Worm (Caenorhabditis elegans) whole organism, late embryonic: ENCODE results near the gene lmp-1.

Experiments
- C08G9.2 ChIP-seq: sonication (generic microtip); optimal IDR thresholded peaks from 2 replicates; lab custom pipeline; 2016; ENCODE audit warnings: mild to moderate bottlenecking, missing genetic modification characterization, moderate library complexity, missing compliant biosample characterization
- C38D4.7 ChIP-seq: fragments of 200-800 bp; sonication (Bioruptor generic); optimal IDR thresholded peaks from 2 replicates; lab custom pipeline; 2018; ENCODE audit warnings: mild to moderate bottlenecking, missing genetic modification characterization, moderate library complexity, missing compliant biosample characterization
- K02D7.2 ChIP-seq: sonication (generic microtip); optimal IDR thresholded peaks from 2 replicates; lab custom pipeline; 2017; ENCODE audit warnings: mild to moderate bottlenecking, missing genetic modification characterization, missing compliant biosample characterization
- T23F11.4 ChIP-seq: fragments of 200-800 bp; sonication (Bioruptor generic); optimal IDR thresholded peaks from 2 replicates; lab custom pipeline; 2018; ENCODE audit warnings: mild to moderate bottlenecking, missing genetic modification characterization, missing compliant biosample characterization
- ahr-1 ChIP-seq: sonication (generic microtip); optimal IDR thresholded peaks from 2 replicates; lab custom pipeline; 2016; ENCODE audit warnings: missing genetic modification characterization, missing compliant biosample characterization
- ama-1 ChIP-seq: fragments of 150-350 bp; optimal IDR thresholded peaks from 2 replicates; lab custom pipeline; 2014
- ceh-14 ChIP-seq: sonication (generic microtip); optimal IDR thresholded peaks from 2 replicates; lab custom pipeline; 2016; ENCODE audit warnings: missing genotype, missing genetic modification characterization, missing compliant biosample characterization
- ceh-18 ChIP-seq: sonication (generic microtip); optimal IDR thresholded peaks from 2 replicates; lab custom pipeline; 2016; ENCODE audit warnings: missing genetic modification characterization, missing compliant biosample characterization
- ceh-19 ChIP-seq: fragments of 200-800 bp; sonication (Bioruptor generic); optimal IDR thresholded peaks from 2 replicates; lab custom pipeline; 2018; ENCODE audit warnings: mild to moderate bottlenecking, missing genetic modification characterization, missing compliant biosample characterization
- ceh-2 ChIP-seq: sonication (generic microtip); optimal IDR thresholded peaks from 2 replicates; lab custom pipeline; 2016; ENCODE audit warnings: missing genotype, missing genetic modification characterization, missing compliant biosample characterization
- ceh-24 ChIP-seq: sonication (generic microtip); optimal IDR thresholded peaks from 2 replicates; lab custom pipeline; 2016; ENCODE audit warnings: mild to moderate bottlenecking, missing genetic modification characterization, missing compliant biosample characterization
- ceh-30 ChIP-seq: fragments of 150-350 bp; optimal IDR thresholded peaks from 2 replicates; lab custom pipeline; 2014; ENCODE audit warnings: missing biosample characterization, missing genetic modification characterization
- ceh-31 ChIP-seq: sonication (generic microtip); optimal IDR thresholded peaks from 2 replicates; lab custom pipeline; 2016; ENCODE audit warnings: missing genetic modification characterization, missing compliant biosample characterization
- ceh-45 ChIP-seq: fragments of 200-800 bp; sonication (Bioruptor generic); IDR thresholded peaks from 2 replicates; pipeline ENCODE4 v1.3.6; 2022; ENCODE audit warnings: missing genetic modification reagents, missing genetic modification characterization, missing compliant biosample characterization
- ceh-9 ChIP-seq: sonication (generic microtip); optimal IDR thresholded peaks from 2 replicates; lab custom pipeline; 2016; ENCODE audit warnings: mild to moderate bottlenecking, missing genetic modification characterization, inconsistent platforms, missing compliant biosample characterization
- dve-1 ChIP-seq: sonication (generic microtip); optimal IDR thresholded peaks from 2 replicates; lab custom pipeline; 2017; ENCODE audit warnings: antibody characterized with exemption, mild to moderate bottlenecking, missing genetic modification characterization, missing compliant biosample characterization
- elt-2 ChIP-seq: sonication (generic microtip); optimal IDR thresholded peaks from 2 replicates; lab custom pipeline; 2016; ENCODE audit warnings: missing genetic modification reagents, missing genetic modification characterization, missing compliant biosample characterization
- fkh-10 ChIP-seq: fragments of 150-350 bp; optimal IDR thresholded peaks from 2 replicates; lab custom pipeline; 2014; ENCODE audit warnings: missing biosample characterization, missing genetic modification reagents, missing genetic modification characterization
- fkh-6 ChIP-seq: sonication (generic microtip); optimal IDR thresholded peaks from 2 replicates; lab custom pipeline; 2016; ENCODE audit warnings: missing genetic modification characterization, missing compliant biosample characterization
- gmeb-2 ChIP-seq: sonication (generic microtip); optimal IDR thresholded peaks from 2 replicates; lab custom pipeline; 2016; ENCODE audit warnings: missing genetic modification characterization, inconsistent platforms, missing compliant biosample characterization
- hlh-13 ChIP-seq: fragments of 200-800 bp; sonication (Bioruptor generic); optimal IDR thresholded peaks from 2 replicates; lab custom pipeline; 2018; ENCODE audit warnings: mild to moderate bottlenecking, missing genetic modification characterization, missing compliant biosample characterization
- lim-6 ChIP-seq: sonication (generic microtip); optimal IDR thresholded peaks from 2 replicates; lab custom pipeline; 2016; ENCODE audit warnings: missing genetic modification characterization, missing compliant biosample characterization
- madf-2 ChIP-seq: sonication (generic microtip); optimal IDR thresholded peaks from 2 replicates; lab custom pipeline; 2017; ENCODE audit warnings: missing genetic modification characterization, missing compliant biosample characterization
- mec-3 ChIP-seq: sonication (generic microtip); optimal IDR thresholded peaks from 2 replicates; lab custom pipeline; 2016; ENCODE audit warnings: borderline replicate concordance, missing genetic modification characterization, missing compliant biosample characterization
- nhr-11 ChIP-seq: fragments of 150-350 bp; optimal IDR thresholded peaks from 2 replicates; lab custom pipeline; 2014; ENCODE audit warnings: missing biosample characterization, missing genetic modification characterization
- odd-2 ChIP-seq: sonication (generic microtip); optimal IDR thresholded peaks from 2 replicates; lab custom pipeline; 2017; ENCODE audit warnings: antibody characterized with exemption, mild to moderate bottlenecking, missing genetic modification characterization, missing compliant biosample characterization
- pha-4 ChIP-seq: fragments of 150-350 bp; optimal IDR thresholded peaks from 2 replicates; lab custom pipeline; 2018; ENCODE audit warnings: missing biosample characterization, missing genetic modification reagents, missing genetic modification characterization
- ref-2 ChIP-seq: sonication (generic microtip); optimal IDR thresholded peaks from 2 replicates; lab custom pipeline; 2016; ENCODE audit warnings: missing genetic modification characterization, missing compliant biosample characterization
- rnt-1 ChIP-seq: sonication (generic microtip); optimal IDR thresholded peaks from 2 replicates; lab custom pipeline; 2016; ENCODE audit warnings: missing genetic modification characterization, missing compliant biosample characterization
- syd-9 ChIP-seq: sonication (generic microtip); optimal IDR thresholded peaks from 2 replicates; lab custom pipeline; 2016; ENCODE audit warnings: mild to moderate bottlenecking, missing genetic modification characterization, moderate library complexity, missing compliant biosample characterization
- tbx-2 ChIP-seq: sonication (generic microtip); optimal IDR thresholded peaks from 2 replicates; lab custom pipeline; 2016; ENCODE audit warnings: missing genetic modification characterization, missing compliant biosample characterization
- unc-3 ChIP-seq, 2 experiments: fragments of 200-800 bp in 1 of 2; sonication (Bioruptor generic) in 1 of 2; sonication (generic microtip) in 1 of 2; conservative IDR thresholded peaks in 1 of 2; optimal IDR thresholded peaks in 1 of 2; 2 replicates each; pipeline versions ENCODE4 v1.3.6 to Lab custom; 2016 to 2022; ENCODE audit warnings: missing compliant biosample characterization in 2 of 2, missing genetic modification characterization in 2 of 2, missing genetic modification reagents in 1 of 2
- unc-55 ChIP-seq: sonication (generic microtip); optimal IDR thresholded peaks from 2 replicates; lab custom pipeline; 2017; ENCODE audit warnings: missing biosample characterization, missing genetic modification reagents, missing genetic modification characterization
- unc-86 ChIP-seq: sonication (generic microtip); optimal IDR thresholded peaks from 2 replicates; lab custom pipeline; 2016; ENCODE audit warnings: missing genetic modification characterization, missing compliant biosample characterization
- zip-5 ChIP-seq: sonication (generic microtip); optimal IDR thresholded peaks from 2 replicates; lab custom pipeline; 2016; ENCODE audit warnings: missing genetic modification characterization, missing compliant biosample characterization

lmp-1 gene

DNA sequence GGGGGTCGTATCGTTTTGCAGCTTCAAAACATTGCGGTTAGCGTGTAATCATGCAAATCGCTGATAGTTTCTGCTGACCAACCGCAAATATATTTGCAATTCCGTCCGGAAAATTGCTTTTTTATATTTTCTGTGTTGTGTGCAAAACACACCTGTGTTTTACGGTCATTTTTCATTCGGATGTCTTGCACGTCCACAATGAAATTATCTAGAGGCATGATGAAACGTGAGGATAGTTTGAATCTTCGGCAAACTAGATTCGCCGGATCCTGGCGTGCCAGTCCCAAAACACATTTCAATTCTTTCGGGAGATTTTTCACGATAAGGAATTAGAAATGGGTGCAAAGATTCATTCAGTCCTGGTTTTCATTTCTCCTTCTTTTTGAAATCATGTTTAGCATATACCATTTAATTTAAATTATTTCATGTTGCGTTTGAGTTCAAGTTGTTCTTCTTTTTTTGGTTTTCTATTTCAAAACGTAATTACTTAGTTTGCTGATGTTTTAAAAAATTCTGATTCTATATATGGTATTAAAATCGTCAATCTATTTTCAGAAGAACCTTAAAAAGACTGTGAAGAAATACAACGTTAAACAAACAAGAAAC is 22.4 kb downstream of the lmp-1 start, which contains the start of gene C03B1.5:
Gene C03B1.5, plus strand, starts transcription at position 556 of the 606 bp plus-strand sequence.
- TF ChIP-seq nhr-11 (tag; lab: Kevin White, UChicago) (no peak), tbx-2 (tag; lab: Kevin White, UChicago) (no peak), ceh-18 (tag; lab: Kevin White, UChicago) (no peak)

- no peak for TF ChIP-seq hlh-13 (GFP tag; lab: Kevin White, UChicago)
- no peak for TF ChIP-seq T23F11.4 (GFP tag; lab: Kevin White, UChicago)
- TF ChIP-seq elt-2 (tag; lab: Kevin White, UChicago): no peak
- no peak for TF ChIP-seq ceh-14 (tag; lab: Kevin White, UChicago)
- no peak for TF ChIP-seq ahr-1 (tag; lab: Kevin White, UChicago)
- no peak for TF ChIP-seq mec-3 (tag; lab: Kevin White, UChicago)
- TF ChIP-seq rnt-1: no peak
- TF ChIP-seq zip-5: no peak
- no peak for TF ChIP-seq ama-1
- TF ChIP-seq odd-2 (tag; lab: Kevin White, UChicago): no peak
- no peak for TF ChIP-seq C38D4.7 (GFP tag; lab: Kevin White, UChicago)
- TF ChIP-seq ceh-30 (tag; lab: Kevin White, UChicago): no peak
- TF ChIP-seq ref-2 (tag; lab: Kevin White, UChicago): no peak
- no peak for TF ChIP-seq fkh-6
- TF ChIP-seq gmeb-2 (tag; lab: Kevin White, UChicago): no peak
- TF ChIP-seq madf-2 (tag; lab: Kevin White, UChicago): no peak
Measured at ce11 chrX:6353763-6354162, 23.7 kb downstream of the lmp-1 start.

ce11 chrX:6350016-6350415 is 27.5 kb downstream of the lmp-1 start, which contains the start of gene C03B1.6:
Gene C03B1.6 (plus strand): TSS chrX:6350316.
- no peak for TF ChIP-seq syd-9
- TF ChIP-seq mec-3 (tag; lab: Kevin White, UChicago): no peak
- no peak for TF ChIP-seq unc-3 (GFP tag; conservative IDR thresholded peaks at IDR 0.05; lab: Robert Waterston, UW)
- TF ChIP-seq unc-3 (tag; optimal IDR thresholded peaks at IDR 0.05; lab: Kevin White, UChicago): no peak
- TF ChIP-seq unc-86 (tag; lab: Kevin White, UChicago): no peak
- TF ChIP-seq ceh-45 (GFP tag; lab: Robert Waterston, UW): no peak
- no peak for TF ChIP-seq ceh-18 (tag; lab: Kevin White, UChicago)
- TF ChIP-seq ceh-14 (tag; lab: Kevin White, UChicago): no peak
- no peak for TF ChIP-seq pha-4 (tag; lab: Kevin White, UChicago)
- no peak for TF ChIP-seq ceh-2
- no peak for TF ChIP-seq fkh-10 (GFP tag; lab: Kevin White, UChicago)
- TF ChIP-seq lim-6 (tag; lab: Kevin White, UChicago): no peak
- no peak for TF ChIP-seq dve-1 (tag; lab: Kevin White, UChicago)
- TF ChIP-seq hlh-13 (GFP tag; lab: Kevin White, UChicago): no peak
- TF ChIP-seq zip-5: no peak
- TF ChIP-seq unc-55: no peak

ce11 chrX:6347013-6347412 is 30.5 kb downstream of the lmp-1 start, which contains the start of gene C03B1.9:
Gene C03B1.9 (minus strand): TSS chrX:6347113.
- TF ChIP-seq ahr-1 (tag; lab: Kevin White, UChicago): no peak
- no peak for TF ChIP-seq ceh-9 (tag; lab: Kevin White, UChicago)
- TF ChIP-seq C08G9.2 (tag; lab: Kevin White, UChicago): no peak
- TF ChIP-seq ceh-31 (tag; lab: Kevin White, UChicago): no peak
- no peak for TF ChIP-seq ceh-14 (tag; lab: Kevin White, UChicago)
- no peak for TF ChIP-seq ceh-19
- no peak for TF ChIP-seq ceh-24 (tag; lab: Kevin White, UChicago)
- TF ChIP-seq K02D7.2: no peak
- no peak for TF ChIP-seq ama-1
